Worm (Caenorhabditis elegans): Measurements from ENCODE around the gene mrps-22.

DNA sequence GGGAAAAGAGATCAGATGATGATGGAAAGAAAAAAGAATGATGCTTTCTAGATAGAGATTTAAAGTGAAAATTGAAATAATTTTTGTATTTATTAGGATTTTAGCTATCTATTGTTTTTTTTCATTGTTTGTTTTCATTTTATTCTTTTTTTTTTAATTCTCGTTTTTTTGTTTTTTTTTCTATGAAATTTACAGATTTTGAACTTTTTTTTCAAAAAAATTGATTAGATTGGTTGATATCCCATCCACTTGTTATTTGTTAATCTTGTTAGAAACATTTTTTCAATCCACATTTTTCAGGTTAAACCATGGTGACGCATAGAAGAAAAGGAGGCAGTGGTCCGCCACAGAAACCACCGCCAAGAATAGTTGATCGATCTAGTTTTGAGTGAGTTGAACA lies 1.6 kb downstream of the mrps-22 start, which contains the start of gene algn-9:
- TF ChIP-seq sem-2 (GFP tag; optimal IDR thresholded peaks at IDR 0.05) = no peak
- TF ChIP-seq nhr-28 (tag; optimal IDR thresholded peaks at IDR 0.05) = no peak
- TF ChIP-seq sptf-1 (tag; optimal IDR thresholded peaks at IDR 0.05) = no peak
- TF ChIP-seq blmp-1 (tag; optimal IDR thresholded peaks at IDR 0.05) = no peak
- TF ChIP-seq nhr-76 (tag; optimal IDR thresholded peaks at IDR 0.05) = no peak
- TF ChIP-seq elt-3 (tag; optimal IDR thresholded peaks at IDR 0.05) = no peak
- TF ChIP-seq pha-4 (tag; optimal IDR thresholded peaks at IDR 0.05) = no peak
- TF ChIP-seq snpc-4 (tag; optimal IDR thresholded peaks at IDR 0.05) = no peak
- no peak for TF ChIP-seq nhr-237 (tag; optimal IDR thresholded peaks at IDR 0.05)
- no peak for TF ChIP-seq lsy-2 (tag; optimal IDR thresholded peaks at IDR 0.05)
- TF ChIP-seq lin-13 (tag; optimal IDR thresholded peaks at IDR 0.05) = no peak
- TF ChIP-seq unc-39 (tag; optimal IDR thresholded peaks at IDR 0.05) = no peak
- no peak for TF ChIP-seq mls-2 (tag; optimal IDR thresholded peaks at IDR 0.05)
